Fruit fly (Drosophila melanogaster): Measurements from ENCODE around the gene CG2120.

dm6 chrX:8092075-8092682 lies 43.4 kb upstream of the CG2120 start:
- TF ChIP-seq CG4318 (GFP tag; optimal IDR thresholded peaks at IDR 0.05) (peak; percentile 94), CG32006 (GFP tag; optimal IDR thresholded peaks at IDR 0.05) (peak; percentile 97), Lpt (GFP tag; optimal IDR thresholded peaks at IDR 0.05) (peak; percentile 93), CG3919 (GFP tag; optimal IDR thresholded peaks at IDR 0.05) (peak; percentile 95)
